Worm (Caenorhabditis elegans) whole organism, mixed stage, embryonic: ENCODE measurements around the gene egl-43.

Source experiments
- elt-3 ChIP-seq: fragments of 150-350 bp; optimal IDR thresholded peaks from 2 replicates; lab custom pipeline; 2014; ENCODE audit warnings: missing biosample characterization, missing genetic modification characterization
- lsy-2 ChIP-seq: fragments of 150-350 bp; optimal IDR thresholded peaks from 2 replicates; lab custom pipeline; 2014; ENCODE audit warnings: missing biosample characterization, missing genetic modification characterization

ce11 chrII:9986635-9987575 lies 31.9 kb downstream of the egl-43 start:
- TF ChIP-seq elt-3 = no peak
- TF ChIP-seq lsy-2 (tag; lab: Kevin White, UChicago) = no peak
